Fruit fly (Drosophila melanogaster): Measurements from ENCODE around the gene MFS3.
A peak's percentile ranks its signal among the peaks of the same experiment; 100 is the strongest.

Gene MFS3

dm6 chr2L:1102349-1102748 is 40.7 kb upstream of the MFS3 start, which contains the start of gene CG4629:
Gene CG4629 (minus strand): TSS chr2L:1102504.
- TF ChIP-seq Med (GFP tag) = peak; percentile 88
- 0 out of 2 replicates have a peak, but pooled peaks have one; percentile 48 for TF ChIP-seq CG32532 (GFP tag; IDR thresholded peaks at IDR 0.05)
- TF ChIP-seq CG13287 (GFP tag; IDR thresholded peaks at IDR 0.05; ENCODE audit: partially characterized antibody) = peak; percentile 57
- no peak for TF ChIP-seq sug (tag; optimal IDR thresholded peaks at IDR 0.05)
- 0 out of 3 replicates have a peak, but pooled peaks have one; percentile 14 for TF ChIP-seq CG16813 (GFP tag; IDR thresholded peaks at IDR 0.05; ENCODE audit: partially characterized antibody)
- TF ChIP-seq klu (GFP tag; IDR thresholded peaks at IDR 0.05) = no peak
- TF ChIP-seq Lim3 (GFP tag; IDR thresholded peaks at IDR 0.05) = no peak
- no peak for TF ChIP-seq lola (GFP tag; optimal IDR thresholded peaks at IDR 0.05)
- no peak for TF ChIP-seq Tbp (GFP tag; optimal IDR thresholded peaks at IDR 0.05)
- TF ChIP-seq kah (GFP tag; optimal IDR thresholded peaks at IDR 0.05) = no peak
- TF ChIP-seq exex (tag; optimal IDR thresholded peaks at IDR 0.05) = no peak
- peak; percentile 62; the same call in 2 of the 3 replicates for TF ChIP-seq zen2 (GFP tag; IDR thresholded peaks at IDR 0.05; ENCODE audit: partially characterized antibody)
- 0 out of 3 replicates have a peak, but pooled peaks have one; percentile 43 for TF ChIP-seq CG11456 (GFP tag; IDR thresholded peaks at IDR 0.05)
- no peak for TF ChIP-seq luna (GFP tag; optimal IDR thresholded peaks at IDR 0.05)
- TF ChIP-seq lov (optimal IDR thresholded peaks at IDR 0.05) = no peak
- no peak for TF ChIP-seq lov (GFP tag; IDR thresholded peaks at IDR 0.05)
- no peak for TF ChIP-seq Spps (tag; optimal IDR thresholded peaks at IDR 0.05)
- peak; percentile 96 for TF ChIP-seq Deaf1 (tag; optimal IDR thresholded peaks at IDR 0.05)
- TF ChIP-seq Dip2 (GFP tag; IDR thresholded peaks at IDR 0.05) = no peak
- TF ChIP-seq CG12744 (GFP tag; optimal IDR thresholded peaks at IDR 0.05) = no peak
- no peak for TF ChIP-seq CG7556 (GFP tag; optimal IDR thresholded peaks at IDR 0.05)
- TF ChIP-seq CG18476 (GFP tag; optimal IDR thresholded peaks at IDR 0.05) = no peak
- TF ChIP-seq Dll (GFP tag; IDR thresholded peaks at IDR 0.05; ENCODE audit: partially characterized antibody) = peak; percentile 19; the same call in 1 of the 4 replicates
- no peak for TF ChIP-seq Atf6 (GFP tag; IDR thresholded peaks at IDR 0.05)
- no peak for TF ChIP-seq knrl (GFP tag; IDR thresholded peaks at IDR 0.05; ENCODE audit: partially characterized antibody)
- TF ChIP-seq CG34224 (GFP tag; IDR thresholded peaks at IDR 0.05; ENCODE audit: partially characterized antibody) = 0 out of 3 replicates have a peak, but pooled peaks have one; percentile 32
- no peak for TF ChIP-seq crc (GFP tag; optimal IDR thresholded peaks at IDR 0.05)
- no peak for TF ChIP-seq Elba2 (GFP tag; optimal IDR thresholded peaks at IDR 0.05)
- TF ChIP-seq jigr1 (GFP tag; IDR thresholded peaks at IDR 0.05) = no peak
- no peak for TF ChIP-seq CG10654 (GFP tag; optimal IDR thresholded peaks at IDR 0.05)
- TF ChIP-seq lilli (GFP tag; optimal IDR thresholded peaks at IDR 0.05) = no peak
- TF ChIP-seq CG14050 (GFP tag; IDR thresholded peaks at IDR 0.05) = no peak
- TF ChIP-seq chinmo (GFP tag; IDR thresholded peaks at IDR 0.05; ENCODE audit: partially characterized antibody) = 0 out of 4 replicates have a peak, but pooled peaks have one; percentile 70
- no peak for TF ChIP-seq pfk (GFP tag; optimal IDR thresholded peaks at IDR 0.05)
- TF ChIP-seq CG9727 (GFP tag; optimal IDR thresholded peaks at IDR 0.05) = no peak
- TF ChIP-seq CG5180 (GFP tag; optimal IDR thresholded peaks at IDR 0.05) = no peak
- TF ChIP-seq Jarid2 (GFP tag; optimal IDR thresholded peaks at IDR 0.05) = peak; percentile 68
- TF ChIP-seq CG1603 (tag; optimal IDR thresholded peaks at IDR 0.05) = no peak
- TF ChIP-seq Adf1 (GFP tag; IDR thresholded peaks at IDR 0.05) = peak; percentile 100
- TF ChIP-seq CG43689 (GFP tag; IDR thresholded peaks at IDR 0.05) = no peak
- no peak for TF ChIP-seq CG12236 (GFP tag; optimal IDR thresholded peaks at IDR 0.05)
- peak in 1 of 2 experiments; percentile 2 for TF ChIP-seq Pdp1 (GFP tag; optimal IDR thresholded peaks at IDR 0.05)
- no peak for TF ChIP-seq fd3F (GFP tag; optimal IDR thresholded peaks at IDR 0.05)
- no peak for TF ChIP-seq sc (optimal IDR thresholded peaks at IDR 0.05)
- no peak for TF ChIP-seq sc (GFP tag; optimal IDR thresholded peaks at IDR 0.05)
- TF ChIP-seq CG14014 (GFP tag; IDR thresholded peaks at IDR 0.05) = no peak
- TF ChIP-seq esg (GFP tag; conservative IDR thresholded peaks at IDR 0.05) = no peak
- TF ChIP-seq croc (GFP tag; conservative IDR thresholded peaks at IDR 0.05) = no peak
- TF ChIP-seq Nf-YC (tag; optimal IDR thresholded peaks at IDR 0.05) = peak; percentile 38
- TF ChIP-seq ash1 (GFP tag; optimal IDR thresholded peaks at IDR 0.05) = no peak
- TF ChIP-seq CG32772 (GFP tag; IDR thresholded peaks at IDR 0.05) = no peak
